Fruit fly (Drosophila melanogaster) whole organism, embryonic: ENCODE measurements around the gene CG7860.

Experiments used
- CG16813 ChIP-seq: fragments of 200-800 bp; sonication (Bioruptor generic); IDR thresholded peaks from 3 replicates; pipeline ENCODE4 v1.3.6; 2022; ENCODE audit warnings: missing biosample characterization, missing genetic modification characterization; ENCODE audit not compliant: partially characterized antibody
- CG31441 ChIP-seq: fragments of 200-800 bp; sonication (Bioruptor generic); IDR thresholded peaks from 2 replicates; pipeline ENCODE4 v1.3.6; 2022; ENCODE audit warnings: missing biosample characterization, missing genetic modification characterization
- CG4424 ChIP-seq: fragments of 200-800 bp; sonication (Bioruptor generic); optimal IDR thresholded peaks from 3 replicates; lab custom pipeline; 2016; ENCODE audit warnings: missing biosample characterization, missing genetic modification characterization
- CG5953 ChIP-seq: fragments of 200-800 bp; sonication (Bioruptor generic); IDR thresholded peaks from 2 replicates; pipeline ENCODE4 v1.3.6; 2022; ENCODE audit warnings: missing biosample characterization, missing genetic modification characterization
- CG6854 ChIP-seq: fragments of 200-800 bp; sonication (Bioruptor generic); optimal IDR thresholded peaks from 3 replicates; lab custom pipeline; 2017; ENCODE audit warnings: missing biosample characterization, mild to moderate bottlenecking, missing genetic modification characterization
- CG9876 ChIP-seq: fragments of 200-800 bp; sonication (Bioruptor generic); optimal IDR thresholded peaks from 2 replicates; lab custom pipeline; 2016; ENCODE audit warnings: missing biosample characterization, missing genetic modification characterization
- Elba2 ChIP-seq: fragments of 200-800 bp; sonication (Bioruptor generic); optimal IDR thresholded peaks from 3 replicates; lab custom pipeline; 2016; ENCODE audit warnings: missing biosample characterization, missing genetic modification characterization
- Lpt ChIP-seq: fragments of >200 bp; optimal IDR thresholded peaks from 2 replicates; lab custom pipeline; 2018; ENCODE audit warnings: missing biosample characterization, missing genetic modification characterization
- NC2α ChIP-seq: fragments of 200-800 bp; sonication (Bioruptor generic); optimal IDR thresholded peaks from 2 replicates; lab custom pipeline; 2016; ENCODE audit warnings: missing biosample characterization, missing genetic modification characterization
- pnt ChIP-seq: fragments of 200-800 bp; sonication (Bioruptor generic); optimal IDR thresholded peaks from 3 replicates; lab custom pipeline; 2016; ENCODE audit warnings: missing biosample characterization, missing genetic modification characterization
- sqz ChIP-seq: fragments of 200-800 bp; sonication (Bioruptor generic); optimal IDR thresholded peaks from 3 replicates; lab custom pipeline; 2018; ENCODE audit warnings: missing biosample characterization, mild to moderate bottlenecking, missing genetic modification characterization
- zf30C ChIP-seq: fragments of 200-800 bp; sonication (Bioruptor generic); optimal IDR thresholded peaks from 3 replicates; lab custom pipeline; 2018; ENCODE audit warnings: missing biosample characterization, mild to moderate bottlenecking, missing genetic modification characterization

DNA sequence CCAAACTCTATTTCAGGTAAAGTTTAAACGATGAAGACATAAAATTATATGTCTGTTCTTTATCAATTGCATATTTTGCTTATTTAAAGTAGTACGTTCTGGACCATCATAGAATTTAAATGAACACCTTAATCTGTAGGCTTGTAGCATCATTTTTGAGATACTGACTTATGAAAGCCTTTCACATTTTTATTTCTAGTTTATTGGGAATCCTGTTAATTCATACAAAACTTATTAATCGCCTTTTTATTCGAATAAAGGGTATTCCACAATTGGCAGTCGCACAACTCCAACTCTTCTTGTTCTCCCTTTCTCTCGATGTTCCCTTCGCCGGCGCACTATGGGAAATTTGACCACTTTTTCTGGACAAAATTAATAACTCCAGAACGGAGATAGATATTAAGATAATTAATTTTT lies 16.3 kb upstream of the CG7860 start:
- no peak for TF ChIP-seq CG5953 (GFP tag; lab: Robert Waterston, UW)
- TF ChIP-seq NC2α (GFP tag; lab: Kevin White, UChicago), result no peak
- no peak for TF ChIP-seq CG4424 (GFP tag; lab: Kevin White, UChicago)
- no peak for TF ChIP-seq Elba2
- TF ChIP-seq CG9876 (GFP tag; lab: Kevin White, UChicago), result no peak
- TF ChIP-seq CG16813 (GFP tag; lab: Robert Waterston, UW), result no peak
- no peak for TF ChIP-seq CG6854
- no peak for TF ChIP-seq pnt (GFP tag; lab: Kevin White, UChicago)
- TF ChIP-seq sqz (GFP tag; lab: Kevin White, UChicago), result no peak
- no peak for TF ChIP-seq Lpt (GFP tag; lab: Kevin White, UChicago)
- TF ChIP-seq CG31441, result no peak
- no peak for TF ChIP-seq zf30C (GFP tag; lab: Kevin White, UChicago)
